Fruit fly (Drosophila melanogaster) whole organism: ENCODE results near the gene Vps8.

Experiments used
- CG8478 ChIP-seq: fragments of >200 bp; optimal IDR thresholded peaks from 2 replicates; lab custom pipeline; 2018; ENCODE audit warnings: inconsistent platforms
- pan ChIP-seq: fragments of >200 bp; optimal IDR thresholded peaks from 2 replicates; lab custom pipeline; 2017
- psq ChIP-seq: fragments of >200 bp; optimal IDR thresholded peaks from 2 replicates; lab custom pipeline; 2017

DNA sequence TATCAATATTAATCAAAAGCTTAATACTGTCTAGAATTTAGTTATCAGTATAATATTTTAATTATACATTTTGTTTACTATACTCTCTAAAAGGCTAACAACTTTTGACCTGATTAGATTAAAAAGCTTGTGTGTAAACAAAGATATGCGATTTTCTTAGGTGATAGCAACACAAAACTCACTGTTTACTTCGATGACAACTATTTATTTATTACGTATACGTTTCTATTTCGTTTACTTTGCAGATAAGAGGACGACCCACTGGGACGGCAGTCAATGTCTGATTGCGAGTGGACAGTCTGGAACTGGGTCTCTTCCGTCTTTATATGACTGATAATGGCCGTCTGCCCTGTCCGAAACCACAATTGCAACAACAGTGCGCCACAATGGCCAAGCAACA lies 27.7 kb upstream of the Vps8 start:
- no peak for TF ChIP-seq psq (lab: Kevin White, UChicago)
- no peak for TF ChIP-seq CG8478 (lab: Kevin White, UChicago)
- no peak for TF ChIP-seq pan (lab: Kevin White, UChicago)
